Fruit fly (Drosophila melanogaster) whole organism, embryonic: ENCODE measurements around the gene CG17154.

ENCODE experiments used
- Atf3 ChIP-seq: fragments of 200-800 bp; sonication (Bioruptor generic); optimal IDR thresholded peaks from 3 replicates; lab custom pipeline; 2016; ENCODE audit warnings: missing biosample characterization, missing genetic modification characterization
- B-H1 ChIP-seq: fragments of 200-800 bp; sonication (Bioruptor generic); IDR thresholded peaks from 3 replicates; pipeline ENCODE4 v1.3.6; 2022; ENCODE audit warnings: missing biosample characterization, missing genetic modification characterization
- CG10147 ChIP-seq: fragments of 200-800 bp; sonication (Bioruptor generic); optimal IDR thresholded peaks from 2 replicates; lab custom pipeline; 2019; ENCODE audit warnings: missing biosample characterization, mild to moderate bottlenecking, missing genetic modification characterization, moderate library complexity
- CG10462 ChIP-seq: fragments of 200-800 bp; sonication (Bioruptor generic); optimal IDR thresholded peaks from 2 replicates; lab custom pipeline; 2016; ENCODE audit warnings: missing biosample characterization, missing genetic modification characterization
- CG10543 ChIP-seq: fragments of 200-800 bp; sonication (Bioruptor generic); optimal IDR thresholded peaks from 3 replicates; lab custom pipeline; 2017; ENCODE audit warnings: missing biosample characterization, mild to moderate bottlenecking, missing genetic modification characterization, moderate library complexity
- CG11085 ChIP-seq: fragments of 200-800 bp; sonication (Bioruptor generic); IDR thresholded peaks from 2 replicates; pipeline ENCODE4 v1.3.6; 2022; ENCODE audit warnings: missing biosample characterization, missing genetic modification characterization
- CG12659 ChIP-seq: fragments of 200-800 bp; sonication (Bioruptor generic); optimal IDR thresholded peaks from 3 replicates; lab custom pipeline; 2017; ENCODE audit warnings: mild to moderate bottlenecking, missing biosample characterization, missing genetic modification reagents, missing genetic modification characterization
- CG12769 ChIP-seq: fragments of 200-800 bp; sonication (Bioruptor generic); optimal IDR thresholded peaks from 2 replicates; lab custom pipeline; 2019; ENCODE audit warnings: missing biosample characterization, mild to moderate bottlenecking, missing genetic modification characterization, moderate library complexity
- CG13424 ChIP-seq: fragments of 200-800 bp; sonication (Bioruptor generic); optimal IDR thresholded peaks from 2 replicates; lab custom pipeline; 2019; ENCODE audit warnings: missing biosample characterization, mild to moderate bottlenecking, missing genetic modification characterization, moderate library complexity
- CG13894 ChIP-seq: fragments of 200-800 bp; sonication (Bioruptor generic); optimal IDR thresholded peaks from 3 replicates; lab custom pipeline; 2018; ENCODE audit warnings: missing biosample characterization, mild to moderate bottlenecking, missing genetic modification characterization, moderate library complexity
- CG1529 ChIP-seq: fragments of 200-800 bp; sonication (Bioruptor generic); optimal IDR thresholded peaks from 3 replicates; lab custom pipeline; 2018; ENCODE audit warnings: missing biosample characterization, missing genetic modification characterization
- CG18764 ChIP-seq: fragments of 200-800 bp; sonication (Bioruptor generic); optimal IDR thresholded peaks from 3 replicates; lab custom pipeline; 2016; ENCODE audit warnings: missing biosample characterization, missing genetic modification characterization
- CG32532 ChIP-seq: fragments of 200-800 bp; sonication (Bioruptor generic); IDR thresholded peaks from 2 replicates; pipeline ENCODE4 v1.3.6; 2022; ENCODE audit warnings: missing biosample characterization, missing genetic modification characterization
- CG3407 ChIP-seq: fragments of 200-800 bp; sonication (Bioruptor generic); optimal IDR thresholded peaks from 2 replicates; lab custom pipeline; 2018; ENCODE audit warnings: missing biosample characterization, mild to moderate bottlenecking, missing genetic modification characterization
- CG34376 ChIP-seq: fragments of 200-800 bp; sonication (Bioruptor generic); optimal IDR thresholded peaks from 2 replicates; lab custom pipeline; 2018; ENCODE audit warnings: missing biosample characterization, mild to moderate bottlenecking, missing genetic modification characterization
- CG3838 ChIP-seq: fragments of 200-800 bp; sonication (Bioruptor generic); optimal IDR thresholded peaks from 3 replicates; lab custom pipeline; 2016; ENCODE audit warnings: missing biosample characterization, missing genetic modification characterization
- CG4404 ChIP-seq: fragments of 200-800 bp; sonication (Bioruptor generic); IDR thresholded peaks from 2 replicates; pipeline ENCODE4 v1.3.6; 2022; ENCODE audit warnings: missing biosample characterization, missing genetic modification characterization
- CG4707 ChIP-seq: fragments of 200-800 bp; sonication (Bioruptor generic); optimal IDR thresholded peaks from 2 replicates; lab custom pipeline; 2018; ENCODE audit warnings: missing biosample characterization, mild to moderate bottlenecking, missing genetic modification characterization, moderate library complexity
- CG5180 ChIP-seq: fragments of 200-800 bp; sonication (Bioruptor generic); optimal IDR thresholded peaks from 3 replicates; lab custom pipeline; 2017; ENCODE audit warnings: missing biosample characterization, missing genetic modification characterization, mild to moderate bottlenecking, moderate library complexity, missing genetic modification reagents
- CG7786 ChIP-seq: fragments of 200-800 bp; sonication (Bioruptor generic); optimal IDR thresholded peaks from 2 replicates; lab custom pipeline; 2016; ENCODE audit warnings: missing biosample characterization, missing genetic modification characterization
- CG8290 ChIP-seq, 3 experiments: fragments of 200-800 bp; sonication (Bioruptor generic); optimal IDR thresholded peaks; 2 replicates each; lab custom pipeline; 2016 to 2019; ENCODE audit warnings: missing biosample characterization in 3 of 3, missing genetic modification characterization in 3 of 3, mild to moderate bottlenecking in 2 of 3, moderate library complexity in 1 of 3
- Dip3 ChIP-seq: fragments of 200-800 bp; sonication (Bioruptor generic); optimal IDR thresholded peaks from 3 replicates; lab custom pipeline; 2016; ENCODE audit warnings: missing biosample characterization, missing genetic modification characterization
- Doc3 ChIP-seq: fragments of 200-800 bp; sonication (Bioruptor generic); IDR thresholded peaks from 3 replicates; pipeline ENCODE4 v1.3.6; 2022; ENCODE audit warnings: missing biosample characterization, missing genetic modification characterization; ENCODE audit not compliant: partially characterized antibody
- E2f1 ChIP-seq: fragments of 200-800 bp; sonication (Bioruptor generic); IDR thresholded peaks from 2 replicates; pipeline ENCODE4 v1.3.6; 2022; ENCODE audit warnings: missing biosample characterization, missing genetic modification characterization
- Fer3 ChIP-seq: fragments of 200-800 bp; sonication (Bioruptor generic); optimal IDR thresholded peaks from 2 replicates; lab custom pipeline; 2018; ENCODE audit warnings: missing biosample characterization, mild to moderate bottlenecking, missing genetic modification characterization, moderate library complexity
- HHEX ChIP-seq: fragments of 200-800 bp; sonication (Bioruptor generic); optimal IDR thresholded peaks from 3 replicates; lab custom pipeline; 2017; ENCODE audit warnings: missing biosample characterization, mild to moderate bottlenecking, missing genetic modification characterization, missing genetic modification reagents
- Jarid2 ChIP-seq: fragments of 200-800 bp; sonication (Bioruptor generic); optimal IDR thresholded peaks from 3 replicates; lab custom pipeline; 2017; ENCODE audit warnings: mild to moderate bottlenecking, missing biosample characterization, missing genetic modification reagents, missing genetic modification characterization
- Nf-YB ChIP-seq: fragments of 200-800 bp; sonication (Bioruptor generic); optimal IDR thresholded peaks from 3 replicates; lab custom pipeline; 2019; ENCODE audit warnings: missing biosample characterization, mild to moderate bottlenecking, missing genetic modification characterization, moderate library complexity
- Nf-YC ChIP-seq: fragments of 200-800 bp; optimal IDR thresholded peaks from 3 replicates; lab custom pipeline; 2019; ENCODE audit warnings: missing biosample characterization, mild to moderate bottlenecking, missing genetic modification characterization, moderate library complexity
- Six4 ChIP-seq: fragments of 200-800 bp; sonication (Bioruptor generic); optimal IDR thresholded peaks from 2 replicates; lab custom pipeline; 2016; ENCODE audit warnings: missing biosample characterization, missing genetic modification characterization
- Tbp ChIP-seq: fragments of >200 bp; optimal IDR thresholded peaks from 2 replicates; lab custom pipeline; 2018; ENCODE audit warnings: missing biosample characterization, missing genetic modification characterization
- Usf ChIP-seq: fragments of 200-800 bp; sonication (Bioruptor generic); optimal IDR thresholded peaks from 2 replicates; lab custom pipeline; 2017; ENCODE audit warnings: missing genotype, missing biosample characterization, missing genetic modification characterization
- ato ChIP-seq: fragments of 200-800 bp; sonication (Bioruptor generic); IDR thresholded peaks from 2 replicates; pipeline ENCODE4 v1.3.6; 2022; ENCODE audit warnings: missing biosample characterization, missing genetic modification characterization; ENCODE audit not compliant: partially characterized antibody
- chinmo ChIP-seq: fragments of 200-800 bp; sonication (Bioruptor generic); IDR thresholded peaks from 4 replicates; pipeline ENCODE4 v1.3.6; 2022; ENCODE audit warnings: missing biosample characterization, missing genetic modification characterization; ENCODE audit not compliant: partially characterized antibody
- dm ChIP-seq: fragments of 200-800 bp; sonication (Bioruptor generic); optimal IDR thresholded peaks from 3 replicates; lab custom pipeline; 2016; ENCODE audit warnings: missing biosample characterization, missing genetic modification characterization
- dysf ChIP-seq: fragments of 200-800 bp; sonication (Bioruptor generic); IDR thresholded peaks from 3 replicates; pipeline ENCODE4 v1.3.6; 2022; ENCODE audit warnings: missing biosample characterization, missing genetic modification characterization
- ems ChIP-seq: fragments of 200-800 bp; sonication (Bioruptor generic); optimal IDR thresholded peaks from 3 replicates; lab custom pipeline; 2016; ENCODE audit warnings: missing biosample characterization, missing genetic modification characterization
- ind ChIP-seq: fragments of 200-800 bp; sonication (Bioruptor generic); optimal IDR thresholded peaks from 3 replicates; lab custom pipeline; 2016; ENCODE audit warnings: missing biosample characterization, missing genetic modification characterization
- nau ChIP-seq: fragments of 200-800 bp; sonication (Bioruptor generic); optimal IDR thresholded peaks from 3 replicates; lab custom pipeline; 2017; ENCODE audit warnings: missing biosample characterization, mild to moderate bottlenecking, missing genetic modification characterization, missing genetic modification reagents
- org-1 ChIP-seq: fragments of 200-800 bp; sonication (Bioruptor generic); optimal IDR thresholded peaks from 2 replicates; lab custom pipeline; 2017; ENCODE audit warnings: missing biosample characterization, missing genetic modification characterization
- sd ChIP-seq: fragments of 200-800 bp; sonication (Bioruptor generic); optimal IDR thresholded peaks from 3 replicates; lab custom pipeline; 2018; ENCODE audit warnings: missing biosample characterization, mild to moderate bottlenecking, missing genetic modification characterization, moderate library complexity
- slou ChIP-seq: fragments of 200-800 bp; sonication (Bioruptor generic); optimal IDR thresholded peaks from 3 replicates; lab custom pipeline; 2016; ENCODE audit warnings: missing biosample characterization, missing genetic modification characterization
- so ChIP-seq: fragments of 200-800 bp; sonication (Bioruptor generic); IDR thresholded peaks from 3 replicates; pipeline ENCODE4 v1.3.6; 2022; ENCODE audit warnings: missing biosample characterization, missing genetic modification characterization
- sr ChIP-seq: fragments of 200-800 bp; sonication (Bioruptor generic); IDR thresholded peaks from 3 replicates; pipeline ENCODE4 v1.3.6; 2022; ENCODE audit warnings: missing biosample characterization, missing genetic modification characterization
- tio ChIP-seq: fragments of 200-800 bp; sonication (Bioruptor generic); optimal IDR thresholded peaks from 2 replicates; lab custom pipeline; 2017; ENCODE audit warnings: missing biosample characterization, missing genetic modification characterization, inconsistent platforms
- tna ChIP-seq: fragments of 200-800 bp; sonication (Bioruptor generic); IDR thresholded peaks from 2 replicates; pipeline ENCODE4 v1.3.6; 2022; ENCODE audit warnings: missing biosample characterization, missing genetic modification characterization; ENCODE audit not compliant: partially characterized antibody
- trh ChIP-seq: fragments of 200-800 bp; sonication (Bioruptor generic); optimal IDR thresholded peaks from 2 replicates; lab custom pipeline; 2016; ENCODE audit warnings: missing biosample characterization, missing genetic modification characterization
- vnd ChIP-seq: fragments of 200-800 bp; sonication (Bioruptor generic); IDR thresholded peaks from 3 replicates; pipeline ENCODE4 v1.3.6; 2022; ENCODE audit warnings: missing biosample characterization, missing genetic modification characterization; ENCODE audit not compliant: partially characterized antibody
- wek ChIP-seq: fragments of 200-800 bp; sonication (Bioruptor generic); optimal IDR thresholded peaks from 3 replicates; lab custom pipeline; 2018; ENCODE audit warnings: missing biosample characterization, mild to moderate bottlenecking, missing genetic modification characterization, moderate library complexity
- zfh1 ChIP-seq: fragments of 200-800 bp; sonication (Bioruptor generic); IDR thresholded peaks from 3 replicates; pipeline ENCODE4 v1.3.6; 2022; ENCODE audit warnings: missing biosample characterization, missing genetic modification characterization

CG17154 gene

DNA sequence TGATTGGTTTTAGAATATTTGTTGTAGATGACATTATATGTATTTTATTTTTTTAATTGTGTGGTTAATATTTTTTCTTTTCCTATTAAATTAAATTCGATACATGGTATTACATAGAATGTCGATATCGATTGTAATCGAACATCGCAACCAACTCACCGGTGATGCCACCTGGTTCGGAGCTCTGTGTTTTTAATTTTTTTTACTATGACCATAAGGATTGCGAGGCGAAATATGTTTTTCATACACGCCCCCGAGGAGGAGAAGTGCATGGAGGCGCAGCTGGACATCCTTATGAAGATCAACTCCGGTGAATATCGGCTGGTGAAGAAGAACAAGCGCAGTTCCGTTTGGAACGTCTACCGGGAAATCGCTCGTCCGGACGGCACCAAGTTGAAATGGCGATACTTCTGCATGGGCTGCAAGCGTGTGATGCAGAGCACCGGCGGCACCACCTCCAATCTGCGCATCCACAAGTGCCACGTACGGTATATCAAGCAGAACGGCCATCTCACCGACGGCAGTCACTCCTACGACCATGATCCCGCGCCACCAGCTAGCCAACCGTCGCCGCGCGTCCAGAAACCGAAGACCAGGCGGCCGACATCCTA lies 31.6 kb downstream of the CG17154 start, which contains the start of gene CG11560 (continued):
- TF ChIP-seq slou (GFP tag; lab: Kevin White, UChicago) = no peak
- TF ChIP-seq ato (GFP tag; lab: Robert Waterston, UW) = peak; percentile 26
- TF ChIP-seq CG18764 (GFP tag; lab: Kevin White, UChicago) = no peak
- TF ChIP-seq CG1529 (GFP tag; lab: Kevin White, UChicago) = no peak
- TF ChIP-seq tio (GFP tag; lab: Kevin White, UChicago) = no peak
- no peak for TF ChIP-seq Nf-YC (tag; lab: Kevin White, UChicago)
- no peak for TF ChIP-seq CG12769
- no peak for TF ChIP-seq Atf3 (GFP tag; lab: Kevin White, UChicago)
- TF ChIP-seq CG10543 (GFP tag; lab: Kevin White, UChicago) = no peak
- no peak for TF ChIP-seq HHEX (GFP tag; lab: Kevin White, UChicago)
- TF ChIP-seq dm (GFP tag; lab: Kevin White, UChicago) = no peak
- TF ChIP-seq nau (GFP tag; lab: Kevin White, UChicago) = no peak
- no peak for TF ChIP-seq CG8290 (GFP tag; optimal IDR thresholded peaks at IDR 0.05; lab: Kevin White, UChicago)
- TF ChIP-seq CG8290 (tag; optimal IDR thresholded peaks at IDR 0.05; lab: Kevin White, UChicago) = no peak
- no peak for TF ChIP-seq CG5180 (GFP tag; lab: Kevin White, UChicago)
- TF ChIP-seq CG32532 (GFP tag; lab: Robert Waterston, UW) = no peak
- TF ChIP-seq CG4404 (GFP tag; lab: Robert Waterston, UW) = no peak
- no peak for TF ChIP-seq ems (GFP tag; lab: Kevin White, UChicago)
- no peak for TF ChIP-seq so (GFP tag; lab: Robert Waterston, UW)
- TF ChIP-seq Usf (GFP tag; lab: Kevin White, UChicago) = no peak
- no peak for TF ChIP-seq wek (GFP tag; lab: Kevin White, UChicago)
- TF ChIP-seq Nf-YB (GFP tag; lab: Kevin White, UChicago) = no peak
- no peak for TF ChIP-seq CG13424 (tag; lab: Kevin White, UChicago)
- 0 out of 4 replicates have a peak, but pooled peaks have one; percentile 29 for TF ChIP-seq chinmo
- TF ChIP-seq CG12659 = peak; percentile 42
- peak; percentile 59 for TF ChIP-seq Doc3
- TF ChIP-seq Jarid2 (GFP tag; lab: Kevin White, UChicago) = no peak
- TF ChIP-seq Dip3 (GFP tag; lab: Kevin White, UChicago) = no peak
- TF ChIP-seq Fer3 = no peak
- TF ChIP-seq CG3407 = no peak
- TF ChIP-seq Tbp (GFP tag; lab: Kevin White, UChicago) = no peak
- TF ChIP-seq CG10147 (GFP tag; lab: Kevin White, UChicago) = no peak
- no peak for TF ChIP-seq sd (tag; lab: Kevin White, UChicago)
- peak; percentile 69 for TF ChIP-seq vnd (GFP tag; lab: Robert Waterston, UW)
- TF ChIP-seq sr (GFP tag; lab: Robert Waterston, UW) = no peak
- no peak for TF ChIP-seq trh (GFP tag; lab: Kevin White, UChicago)
- no peak for TF ChIP-seq ind (GFP tag; lab: Kevin White, UChicago)
- TF ChIP-seq CG11085 (GFP tag; lab: Robert Waterston, UW) = no peak
- TF ChIP-seq CG34376 (GFP tag; lab: Kevin White, UChicago) = no peak
- no peak for TF ChIP-seq dysf (GFP tag; lab: Robert Waterston, UW)
- no peak for TF ChIP-seq CG10462 (GFP tag; lab: Kevin White, UChicago)
- TF ChIP-seq CG4707 (GFP tag; lab: Kevin White, UChicago) = no peak
- TF ChIP-seq E2f1 (GFP tag; lab: Robert Waterston, UW) = no peak
- no peak for TF ChIP-seq CG3838
- TF ChIP-seq zfh1 (GFP tag; lab: Robert Waterston, UW) = no peak
- TF ChIP-seq org-1 (GFP tag; lab: Kevin White, UChicago) = no peak
- TF ChIP-seq tna (GFP tag; lab: Robert Waterston, UW) = 0 out of 2 replicates have a peak, but pooled peaks have one; percentile 25
- no peak for TF ChIP-seq CG7786 (GFP tag; lab: Kevin White, UChicago)
- no peak for TF ChIP-seq B-H1 (GFP tag; lab: Robert Waterston, UW)
- no peak for TF ChIP-seq CG13894 (tag; lab: Kevin White, UChicago)
- no peak for TF ChIP-seq Six4
